Fruit fly (Drosophila melanogaster): ENCODE data around the gene Ubx.

The Ubx gene

dm6 chr3R:16640005-16640408 lies 94.2 kb downstream of the Ubx start, which contains the start of gene nonA-l (continued):
- TF ChIP-seq CG16813 (GFP tag; IDR thresholded peaks at IDR 0.05; ENCODE audit: partially characterized antibody) (peak; percentile 88), unc-4 (GFP tag; IDR thresholded peaks at IDR 0.05; ENCODE audit: partially characterized antibody) (peak; percentile 87), CG9797 (GFP tag; optimal IDR thresholded peaks at IDR 0.05) (peak; percentile 61), CG10267 (tag; optimal IDR thresholded peaks at IDR 0.05) (peak; percentile 40), gce (GFP tag; IDR thresholded peaks at IDR 0.05) (no peak), amos (GFP tag; IDR thresholded peaks at IDR 0.05; ENCODE audit: partially characterized antibody) (peak; percentile 87), nmo (GFP tag; optimal IDR thresholded peaks at IDR 0.05) (peak; percentile 42), CG12659 (GFP tag; optimal IDR thresholded peaks at IDR 0.05) (peak; percentile 56), az2 (GFP tag; optimal IDR thresholded peaks at IDR 0.05) (no peak), Hsf (GFP tag; optimal IDR thresholded peaks at IDR 0.05) (no peak), D19A (tag; optimal IDR thresholded peaks at IDR 0.05) (peak; percentile 57), Bgb (GFP tag; IDR thresholded peaks at IDR 0.05; ENCODE audit: partially characterized antibody) (peak; percentile 87), CG15601 (tag; optimal IDR thresholded peaks at IDR 0.05) (peak; percentile 49), onecut (GFP tag; IDR thresholded peaks at IDR 0.05) (peak; percentile 85), CG34376 (GFP tag; optimal IDR thresholded peaks at IDR 0.05) (no peak), Hr39 (optimal IDR thresholded peaks at IDR 0.05) (no peak), ci (GFP tag; IDR thresholded peaks at IDR 0.05) (no peak), pum (GFP tag; optimal IDR thresholded peaks at IDR 0.05) (no peak), sima (GFP tag; optimal IDR thresholded peaks at IDR 0.05) (no peak), CG33557 (GFP tag; optimal IDR thresholded peaks at IDR 0.05) (no peak), vnd (GFP tag; IDR thresholded peaks at IDR 0.05; ENCODE audit: partially characterized antibody) (peak; percentile 86), phol (tag; optimal IDR thresholded peaks at IDR 0.05) (peak; percentile 28), sc (optimal IDR thresholded peaks at IDR 0.05) (no peak), sc (GFP tag; optimal IDR thresholded peaks at IDR 0.05) (no peak), Dp (GFP tag; optimal IDR thresholded peaks at IDR 0.05) (peak; percentile 92), HLH4C (GFP tag; IDR thresholded peaks at IDR 0.05; ENCODE audit: partially characterized antibody) (peak; percentile 87), CG13624 (GFP tag; optimal IDR thresholded peaks at IDR 0.05) (no peak), CG18764 (GFP tag; optimal IDR thresholded peaks at IDR 0.05) (no peak), CG6791 (GFP tag; IDR thresholded peaks at IDR 0.05; ENCODE audit: partially characterized antibody) (peak; percentile 85), Elba2 (GFP tag; optimal IDR thresholded peaks at IDR 0.05) (peak; percentile 36), CG17568 (GFP tag; optimal IDR thresholded peaks at IDR 0.05) (no peak), al (GFP tag; IDR thresholded peaks at IDR 0.05) (no peak), CTCF (GFP tag; optimal IDR thresholded peaks at IDR 0.05) (peak; percentile 51), Oli (tag; optimal IDR thresholded peaks at IDR 0.05) (no peak), CG1603 (tag; optimal IDR thresholded peaks at IDR 0.05) (peak; percentile 55), Mad (GFP tag; optimal IDR thresholded peaks at IDR 0.05) (no peak), CG9876 (GFP tag; optimal IDR thresholded peaks at IDR 0.05) (no peak), Sry-δ (GFP tag; optimal IDR thresholded peaks at IDR 0.05) (peak; percentile 78), CG14860 (GFP tag; IDR thresholded peaks at IDR 0.05; ENCODE audit: partially characterized antibody) (peak; percentile 83), CG10274 (GFP tag; optimal IDR thresholded peaks at IDR 0.05) (no peak), CG2129 (GFP tag; IDR thresholded peaks at IDR 0.05; ENCODE audit: partially characterized antibody) (peak; percentile 61), Myb (GFP tag; optimal IDR thresholded peaks at IDR 0.05) (peak; percentile 65), Opbp (GFP tag; IDR thresholded peaks at IDR 0.05; ENCODE audit: partially characterized antibody) (peak; percentile 76; the same call in 2 of the 3 replicates), mam (GFP tag; optimal IDR thresholded peaks at IDR 0.05) (no peak), trem (tag; optimal IDR thresholded peaks at IDR 0.05) (peak; percentile 53), CG11560 (tag; IDR thresholded peaks at IDR 0.05) (no peak), YL-1 (GFP tag; optimal IDR thresholded peaks at IDR 0.05) (peak; percentile 78), nerfin-2 (GFP tag; IDR thresholded peaks at IDR 0.05; ENCODE audit: partially characterized antibody) (peak; percentile 92), Dref (GFP tag; IDR thresholded peaks at IDR 0.05) (peak; percentile 92), Nf-YB (GFP tag; optimal IDR thresholded peaks at IDR 0.05) (peak; percentile 17), E2f2 (GFP tag; IDR thresholded peaks at IDR 0.05) (peak; percentile 96)

Measured in whole organism, embryonic.